Fruit fly (Drosophila melanogaster): ENCODE measurements around the gene CG1265.

CG1265 gene

DNA sequence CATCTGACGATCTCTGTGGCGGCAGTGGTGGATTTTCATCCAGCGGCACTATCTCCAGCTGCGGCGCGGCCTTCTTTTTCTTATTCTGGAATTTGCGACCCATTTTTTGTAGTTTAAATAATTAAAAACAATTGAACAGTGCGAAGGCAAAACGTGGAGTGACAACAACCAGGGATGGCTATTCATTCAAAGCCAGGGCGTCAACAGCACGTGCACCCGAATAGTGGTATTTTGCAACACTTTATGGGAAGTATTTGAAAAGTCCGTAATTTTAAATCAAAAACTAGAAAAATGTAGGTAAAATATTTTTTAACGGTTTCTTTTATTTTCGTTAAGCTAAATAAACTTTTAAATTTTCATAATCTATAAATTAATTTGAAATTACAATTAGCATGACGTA is 28.1 kb downstream of the CG1265 start, which contains the start of gene CG11583 (continued):
- peak; percentile 98 for TF ChIP-seq Max (GFP tag; optimal IDR thresholded peaks at IDR 0.05)
- no peak for TF ChIP-seq nerfin-1 (tag; optimal IDR thresholded peaks at IDR 0.05)
- no peak for TF ChIP-seq Jarid2 (GFP tag; optimal IDR thresholded peaks at IDR 0.05)
- TF ChIP-seq vfl (GFP tag; optimal IDR thresholded peaks at IDR 0.05): peak; percentile 47
- peak; percentile 35 for TF ChIP-seq BEAF-32 (GFP tag; optimal IDR thresholded peaks at IDR 0.05)
- TF ChIP-seq CG6689 (GFP tag; IDR thresholded peaks at IDR 0.05): no peak
- TF ChIP-seq CG6813 (GFP tag; optimal IDR thresholded peaks at IDR 0.05): no peak
- no peak for TF ChIP-seq tap (tag; optimal IDR thresholded peaks at IDR 0.05)
- peak; percentile 52 for TF ChIP-seq HmgZ (tag; optimal IDR thresholded peaks at IDR 0.05)
- peak; percentile 36 for TF ChIP-seq CG9797 (GFP tag; optimal IDR thresholded peaks at IDR 0.05)
- no peak for TF ChIP-seq CG34376 (GFP tag; optimal IDR thresholded peaks at IDR 0.05)
- TF ChIP-seq CG17359 (tag; optimal IDR thresholded peaks at IDR 0.05): no peak
- peak; percentile 39 for TF ChIP-seq lbe (GFP tag; optimal IDR thresholded peaks at IDR 0.05)
- peak; percentile 5 for TF ChIP-seq trem (tag; optimal IDR thresholded peaks at IDR 0.05)
- TF ChIP-seq Awh (GFP tag; IDR thresholded peaks at IDR 0.05): no peak
- TF ChIP-seq hth (optimal IDR thresholded peaks at IDR 0.05): no peak
- no peak for TF ChIP-seq stc (GFP tag; IDR thresholded peaks at IDR 0.05)
- TF ChIP-seq p53 (GFP tag; optimal IDR thresholded peaks at IDR 0.05): peak; percentile 40
- peak; percentile 93 for TF ChIP-seq Med (GFP tag)
- TF ChIP-seq stwl (tag; optimal IDR thresholded peaks at IDR 0.05): peak; percentile 92
- TF ChIP-seq CG6272 (GFP tag; IDR thresholded peaks at IDR 0.05): no peak
- peak; percentile 5 for TF ChIP-seq BtbVII (GFP tag; optimal IDR thresholded peaks at IDR 0.05)
- no peak for TF ChIP-seq Drgx (GFP tag; IDR thresholded peaks at IDR 0.05)
- TF ChIP-seq Atf3 (GFP tag; optimal IDR thresholded peaks at IDR 0.05): no peak
- TF ChIP-seq pzg (GFP tag; optimal IDR thresholded peaks at IDR 0.05): peak; percentile 76
- peak; percentile 71 for TF ChIP-seq slbo (GFP tag; IDR thresholded peaks at IDR 0.05)
- peak; percentile 25 for TF ChIP-seq slp2 (GFP tag; optimal IDR thresholded peaks at IDR 0.05)
- no peak for TF ChIP-seq gsb-n (tag; optimal IDR thresholded peaks at IDR 0.05)
- peak; percentile 50 for TF ChIP-seq ems (GFP tag; optimal IDR thresholded peaks at IDR 0.05)
- TF ChIP-seq CG4854 (GFP tag; optimal IDR thresholded peaks at IDR 0.05): peak; percentile 24
- no peak for TF ChIP-seq tup (GFP tag; optimal IDR thresholded peaks at IDR 0.05)
- peak; percentile 48 for TF ChIP-seq CG12391 (tag; optimal IDR thresholded peaks at IDR 0.05)
- peak; percentile 23 for TF ChIP-seq CG4424 (GFP tag; optimal IDR thresholded peaks at IDR 0.05)
- peak; percentile 96 for TF ChIP-seq CG10267 (tag; optimal IDR thresholded peaks at IDR 0.05)
- no peak for TF ChIP-seq pfk (GFP tag; optimal IDR thresholded peaks at IDR 0.05)
- TF ChIP-seq eyg (GFP tag; optimal IDR thresholded peaks at IDR 0.05): no peak
- TF ChIP-seq gro (GFP tag; optimal IDR thresholded peaks at IDR 0.05): peak; percentile 73
- TF ChIP-seq CG11247 (GFP tag; IDR thresholded peaks at IDR 0.05): peak; percentile 9; the same call in 1 of the 2 replicates
- peak; percentile 29 for TF ChIP-seq jumu (GFP tag; optimal IDR thresholded peaks at IDR 0.05)
- peak; percentile 88 for TF ChIP-seq YL-1 (GFP tag; optimal IDR thresholded peaks at IDR 0.05)
- peak; percentile 4 for TF ChIP-seq en (GFP tag; optimal IDR thresholded peaks at IDR 0.05)
- peak; percentile 43 for TF ChIP-seq CG12155 (GFP tag; optimal IDR thresholded peaks at IDR 0.05)
- TF ChIP-seq B-H2 (GFP tag; optimal IDR thresholded peaks at IDR 0.05): peak; percentile 54
- no peak for TF ChIP-seq CG18619 (GFP tag; optimal IDR thresholded peaks at IDR 0.05)
- TF ChIP-seq CG33213 (GFP tag; optimal IDR thresholded peaks at IDR 0.05): peak; percentile 39
- TF ChIP-seq CG13123 (GFP tag; optimal IDR thresholded peaks at IDR 0.05): no peak
- peak; percentile 47 for TF ChIP-seq Sry-δ (GFP tag; optimal IDR thresholded peaks at IDR 0.05)
- no peak for TF ChIP-seq inv (GFP tag; IDR thresholded peaks at IDR 0.05; ENCODE audit: partially characterized antibody)
- TF ChIP-seq Bgb (GFP tag; IDR thresholded peaks at IDR 0.05; ENCODE audit: partially characterized antibody): no peak
- TF ChIP-seq rib (GFP tag; IDR thresholded peaks at IDR 0.05): no peak
- TF ChIP-seq eve (GFP tag; optimal IDR thresholded peaks at IDR 0.05): no peak
